Worm (Caenorhabditis elegans): Measurements from ENCODE around the gene mppb-1.

ce11 chrIV:9045252-9045651 is 29.2 kb upstream of the mppb-1 start, which contains the start of gene Y73F4A.1:
- no peak for TF ChIP-seq nhr-25 (tag; optimal IDR thresholded peaks at IDR 0.05; ENCODE audit: borderline replicate concordance, insufficient read depth)
- no peak for TF ChIP-seq dve-1 (tag; optimal IDR thresholded peaks at IDR 0.05; ENCODE audit: insufficient read depth)
- no peak for TF ChIP-seq lin-13 (GFP tag; optimal IDR thresholded peaks at IDR 0.05)
- TF ChIP-seq mdt-29 (GFP tag; IDR thresholded peaks at IDR 0.05): no peak
- no peak for TF ChIP-seq php-3 (GFP tag; IDR thresholded peaks at IDR 0.05)
